Worm (Caenorhabditis elegans): Measurements from ENCODE around the gene W04D12.1.

ce11 chrIII:5839598-5839997, 2.9 kb downstream of the W04D12.1 start:
- no peak for TF ChIP-seq mep-1 (tag; optimal IDR thresholded peaks at IDR 0.05)
- no peak for TF ChIP-seq lsy-2 (tag; optimal IDR thresholded peaks at IDR 0.05)
- TF ChIP-seq nhr-28 (tag; optimal IDR thresholded peaks at IDR 0.05): no peak
- TF ChIP-seq ces-1 (GFP tag; optimal IDR thresholded peaks at IDR 0.05): no peak
- TF ChIP-seq unc-62 (GFP tag; optimal IDR thresholded peaks at IDR 0.05): no peak

Data from whole organism, mixed stage, embryonic.